Worm (Caenorhabditis elegans) whole organism, mixed stage, embryonic: ENCODE measurements around the gene hpo-19.

Experiments
- M03D4.4 ChIP-seq: sonication (generic microtip); optimal IDR thresholded peaks from 2 replicates; lab custom pipeline; 2017; ENCODE audit warnings: mild to moderate bottlenecking, missing genetic modification characterization, missing compliant biosample characterization
- bed-3 ChIP-seq: fragments of 200-800 bp; sonication (Bioruptor generic); optimal IDR thresholded peaks from 3 replicates; lab custom pipeline; 2018; ENCODE audit warnings: mild to moderate bottlenecking, missing genetic modification characterization, moderate library complexity, missing compliant biosample characterization
- blmp-1 ChIP-seq: fragments of 150-350 bp; optimal IDR thresholded peaks from 2 replicates; lab custom pipeline; 2014; ENCODE audit warnings: missing biosample characterization, missing genetic modification characterization
- ceh-39 ChIP-seq: fragments of 150-350 bp; optimal IDR thresholded peaks from 2 replicates; lab custom pipeline; 2014; ENCODE audit warnings: missing biosample characterization, missing genetic modification characterization
- ceh-43 ChIP-seq: fragments of 200-800 bp; sonication (Bioruptor generic); optimal IDR thresholded peaks from 2 replicates; lab custom pipeline; 2018; ENCODE audit warnings: mild to moderate bottlenecking, missing genetic modification characterization, moderate library complexity, missing compliant biosample characterization
- ceh-83 ChIP-seq: fragments of 200-800 bp; sonication (Bioruptor generic); optimal IDR thresholded peaks from 2 replicates; lab custom pipeline; 2018; ENCODE audit warnings: mild to moderate bottlenecking, missing genetic modification characterization, missing compliant biosample characterization
- ces-1 ChIP-seq: fragments of 150-350 bp; optimal IDR thresholded peaks from 2 replicates; lab custom pipeline; 2014; ENCODE audit warnings: missing biosample characterization, missing genetic modification reagents, missing genetic modification characterization
- cnd-1 ChIP-seq: fragments of 200-800 bp; sonication (Bioruptor generic); optimal IDR thresholded peaks from 2 replicates; lab custom pipeline; 2018; ENCODE audit warnings: mild to moderate bottlenecking, missing genetic modification characterization, missing compliant biosample characterization
- drap-1 ChIP-seq: fragments of 200-800 bp; sonication (Bioruptor generic); optimal IDR thresholded peaks from 3 replicates; lab custom pipeline; 2018; ENCODE audit warnings: mild to moderate bottlenecking, missing genetic modification characterization, missing compliant biosample characterization
- elt-1 ChIP-seq: sonication (generic microtip); optimal IDR thresholded peaks from 2 replicates; lab custom pipeline; 2017; ENCODE audit warnings: missing genetic modification characterization, mild to moderate bottlenecking, missing compliant biosample characterization, antibody characterized with exemption, moderate library complexity, borderline replicate concordance; ENCODE audit not compliant: insufficient read depth
- elt-3 ChIP-seq: fragments of 150-350 bp; optimal IDR thresholded peaks from 2 replicates; lab custom pipeline; 2014; ENCODE audit warnings: missing biosample characterization, missing genetic modification characterization
- flh-1 ChIP-seq: fragments of 200-800 bp; sonication (Bioruptor generic); optimal IDR thresholded peaks from 2 replicates; lab custom pipeline; 2018; ENCODE audit warnings: mild to moderate bottlenecking, missing genetic modification characterization, moderate library complexity, missing compliant biosample characterization
- ham-2 ChIP-seq: fragments of 200-800 bp; sonication (Bioruptor generic); optimal IDR thresholded peaks from 2 replicates; lab custom pipeline; 2018; ENCODE audit warnings: mild to moderate bottlenecking, missing genetic modification characterization, missing compliant biosample characterization
- hlh-1 ChIP-seq: fragments of 150-350 bp; optimal IDR thresholded peaks from 2 replicates; lab custom pipeline; 2014; ENCODE audit warnings: missing biosample characterization, missing genetic modification reagents, missing genetic modification characterization
- lin-13 ChIP-seq: fragments of 150-350 bp; optimal IDR thresholded peaks from 2 replicates; lab custom pipeline; 2014; ENCODE audit warnings: missing biosample characterization, missing genetic modification characterization
- lin-32 ChIP-seq: fragments of 200-800 bp; sonication (Bioruptor generic); optimal IDR thresholded peaks from 2 replicates; lab custom pipeline; 2018; ENCODE audit warnings: mild to moderate bottlenecking, missing genetic modification characterization, missing compliant biosample characterization
- lsy-2 ChIP-seq: fragments of 150-350 bp; optimal IDR thresholded peaks from 2 replicates; lab custom pipeline; 2014; ENCODE audit warnings: missing biosample characterization, missing genetic modification characterization
- mab-5 ChIP-seq: fragments of 150-350 bp; optimal IDR thresholded peaks from 2 replicates; lab custom pipeline; 2014; ENCODE audit warnings: missing biosample characterization, missing genetic modification characterization
- mep-1 ChIP-seq: fragments of 150-350 bp; optimal IDR thresholded peaks from 2 replicates; lab custom pipeline; 2017; ENCODE audit warnings: missing biosample characterization, missing genetic modification reagents, missing genetic modification characterization, inconsistent platforms
- mls-2 ChIP-seq: sonication (generic microtip); optimal IDR thresholded peaks from 2 replicates; lab custom pipeline; 2016; ENCODE audit warnings: mild to moderate bottlenecking, missing genetic modification characterization, moderate library complexity, missing compliant biosample characterization
- nhr-12 ChIP-seq: fragments of 150-350 bp; optimal IDR thresholded peaks from 2 replicates; lab custom pipeline; 2014; ENCODE audit warnings: missing biosample characterization, missing genetic modification characterization
- nhr-2 ChIP-seq: fragments of 150-350 bp; optimal IDR thresholded peaks from 2 replicates; lab custom pipeline; 2014; ENCODE audit warnings: missing biosample characterization, missing genetic modification characterization
- nhr-237 ChIP-seq: fragments of 150-350 bp; optimal IDR thresholded peaks from 2 replicates; lab custom pipeline; 2014; ENCODE audit warnings: missing biosample characterization, missing genetic modification characterization
- nhr-28 ChIP-seq: fragments of 150-350 bp; optimal IDR thresholded peaks from 2 replicates; lab custom pipeline; 2014; ENCODE audit warnings: missing biosample characterization, missing genetic modification characterization
- nhr-76 ChIP-seq: sonication (generic microtip); optimal IDR thresholded peaks from 2 replicates; lab custom pipeline; 2017; ENCODE audit warnings: missing biosample characterization, missing genetic modification characterization
- pha-4 ChIP-seq: fragments of 150-350 bp; optimal IDR thresholded peaks from 2 replicates; lab custom pipeline; 2018; ENCODE audit warnings: missing biosample characterization, missing genetic modification reagents, missing genetic modification characterization
- sem-2 ChIP-seq: fragments of 200-800 bp; sonication (Bioruptor generic); optimal IDR thresholded peaks from 2 replicates; lab custom pipeline; 2018; ENCODE audit warnings: mild to moderate bottlenecking, missing genetic modification characterization, missing compliant biosample characterization
- snpc-4 ChIP-seq: fragments of 150-350 bp; optimal IDR thresholded peaks from 2 replicates; lab custom pipeline; 2014; ENCODE audit warnings: missing biosample characterization, missing genetic modification characterization
- sptf-1 ChIP-seq: sonication (generic microtip); optimal IDR thresholded peaks from 2 replicates; lab custom pipeline; 2017; ENCODE audit warnings: mild to moderate bottlenecking, missing genetic modification characterization, moderate library complexity, missing compliant biosample characterization
- tbx-8 ChIP-seq: fragments of 200-800 bp; sonication (Bioruptor generic); optimal IDR thresholded peaks from 2 replicates; lab custom pipeline; 2018; ENCODE audit warnings: mild to moderate bottlenecking, missing genetic modification characterization, moderate library complexity, missing compliant biosample characterization
- unc-120 ChIP-seq: sonication (generic microtip); optimal IDR thresholded peaks from 2 replicates; lab custom pipeline; 2017; ENCODE audit warnings: missing genetic modification characterization, missing compliant biosample characterization; ENCODE audit not compliant: poor library complexity, severe bottlenecking
- unc-39 ChIP-seq: fragments of 150-350 bp; optimal IDR thresholded peaks from 2 replicates; lab custom pipeline; 2014; ENCODE audit warnings: missing biosample characterization, missing genetic modification characterization
- unc-62 ChIP-seq: fragments of 150-350 bp; optimal IDR thresholded peaks from 2 replicates; lab custom pipeline; 2014; ENCODE audit warnings: missing biosample characterization, missing genetic modification reagents, missing genetic modification characterization
- zip-8 ChIP-seq: fragments of 150-350 bp; optimal IDR thresholded peaks from 2 replicates; lab custom pipeline; 2014; ENCODE audit warnings: missing biosample characterization, missing genetic modification characterization
- ztf-11 ChIP-seq: fragments of 150-350 bp; optimal IDR thresholded peaks from 2 replicates; lab custom pipeline; 2014; ENCODE audit warnings: missing biosample characterization, missing genetic modification characterization

The hpo-19 gene

DNA sequence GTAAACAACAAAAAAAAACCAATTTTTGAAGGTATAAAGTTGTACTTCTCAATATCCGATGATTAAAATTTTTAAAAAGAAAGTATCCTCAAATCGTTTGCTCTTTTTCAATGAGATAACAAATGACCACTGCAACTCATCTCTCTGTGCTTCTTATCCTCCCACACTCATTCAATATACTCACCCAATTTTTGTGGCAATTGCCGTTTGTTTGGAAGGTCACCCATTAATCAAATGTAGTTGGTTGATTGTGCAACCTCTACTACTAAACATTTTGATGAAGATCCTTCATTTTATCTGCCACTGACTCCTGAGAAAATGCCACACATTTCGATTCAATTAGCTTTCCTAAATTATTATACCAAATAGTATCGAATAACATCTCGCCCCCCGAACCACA, 31.2 kb downstream of the hpo-19 start:
- TF ChIP-seq unc-39 (tag; lab: Kevin White, UChicago) (no peak), lin-32 (GFP tag; lab: Kevin White, UChicago) (no peak), unc-62 (GFP tag; lab: Kevin White, UChicago) (no peak), ceh-39 (no peak), lsy-2 (no peak), hlh-1 (tag; lab: Kevin White, UChicago) (no peak), nhr-76 (no peak), nhr-12 (tag; lab: Kevin White, UChicago) (no peak), flh-1 (no peak), bed-3 (GFP tag; lab: Kevin White, UChicago) (no peak), ceh-43 (no peak), blmp-1 (tag; lab: Kevin White, UChicago) (no peak), unc-120 (no peak), nhr-237 (tag; lab: Kevin White, UChicago) (no peak)
- TF ChIP-seq, all 35 proteins: peak for 0

DNA sequence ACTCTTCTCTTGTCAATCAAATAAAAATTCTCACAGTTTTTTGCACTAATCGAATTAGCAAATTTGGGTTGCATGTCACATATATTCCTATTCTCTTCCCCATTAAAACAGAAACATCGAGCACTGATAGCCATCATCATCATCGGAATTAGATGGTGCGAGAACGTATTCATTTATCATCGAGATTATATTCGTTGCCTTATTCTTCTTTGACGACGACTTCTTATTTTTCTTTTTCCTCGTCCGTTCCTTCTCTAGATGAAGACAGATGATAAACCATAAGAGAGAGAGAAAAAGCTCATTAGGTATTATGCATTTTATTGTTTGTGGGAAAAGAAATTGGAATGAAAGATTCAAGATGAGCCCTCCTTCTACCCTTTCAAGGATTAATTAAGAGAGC, 34.8 kb downstream of the hpo-19 start:
- TF ChIP-seq elt-1 (tag; lab: Kevin White, UChicago) (peak; percentile 55), pha-4 (tag; lab: Kevin White, UChicago) (no peak), ces-1 (peak; percentile 18)

DNA sequence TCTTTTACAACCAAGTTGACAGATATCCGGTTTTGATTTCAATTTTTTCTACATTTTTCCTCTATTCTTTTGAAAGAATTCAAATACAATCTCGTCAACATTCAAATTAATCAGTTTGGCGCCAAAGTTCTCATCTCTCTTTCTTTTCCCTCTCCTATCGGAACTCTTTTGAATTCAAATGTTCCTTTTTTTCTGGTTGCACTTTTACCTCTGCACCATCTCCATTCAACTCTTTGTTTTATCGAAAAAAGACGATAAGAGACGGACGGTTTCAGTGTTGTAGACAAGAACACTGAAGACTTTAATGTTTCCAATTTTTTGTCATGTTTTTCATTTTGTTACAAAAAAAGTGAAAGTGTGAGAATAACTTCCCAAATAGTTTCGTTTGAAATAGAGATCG, 39.6 kb downstream of the hpo-19 start:
- TF ChIP-seq nhr-2 (no peak), sptf-1 (tag; lab: Kevin White, UChicago) (no peak), unc-39 (tag; lab: Kevin White, UChicago) (no peak), unc-62 (GFP tag; lab: Kevin White, UChicago) (no peak), ztf-11 (tag; lab: Kevin White, UChicago) (no peak), zip-8 (tag; lab: Kevin White, UChicago) (no peak), blmp-1 (tag; lab: Kevin White, UChicago) (no peak), pha-4 (tag; lab: Kevin White, UChicago) (no peak), bed-3 (GFP tag; lab: Kevin White, UChicago) (no peak), snpc-4 (no peak), mls-2 (tag; lab: Kevin White, UChicago) (no peak), cnd-1 (tag; lab: Kevin White, UChicago) (no peak), nhr-12 (tag; lab: Kevin White, UChicago) (no peak), mab-5 (tag; lab: Kevin White, UChicago) (no peak), hlh-1 (tag; lab: Kevin White, UChicago) (no peak), lin-13 (tag; lab: Kevin White, UChicago) (no peak), drap-1 (GFP tag; lab: Kevin White, UChicago) (no peak)

DNA sequence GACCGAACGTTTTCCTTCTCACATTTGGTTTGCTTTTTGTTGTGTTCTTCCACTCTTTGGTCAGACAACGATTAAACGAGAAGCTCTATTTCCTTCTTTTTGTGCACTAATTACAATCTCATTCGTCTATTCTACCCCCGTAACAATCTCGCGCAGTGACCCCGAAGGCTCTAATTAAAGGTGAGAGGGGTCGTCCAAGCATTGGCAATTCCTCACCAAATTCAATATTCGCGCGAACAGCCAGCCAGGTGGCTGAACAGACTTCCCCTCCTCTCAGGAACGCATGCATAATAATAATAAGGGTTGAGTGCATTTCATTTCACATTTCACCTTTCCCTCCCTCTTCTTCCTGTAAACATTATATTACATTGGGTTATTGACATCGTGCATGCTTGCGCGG, 48.7 kb downstream of the hpo-19 start:
- TF ChIP-seq ztf-11 (tag; lab: Kevin White, UChicago): no peak
- no peak for TF ChIP-seq unc-39 (tag; lab: Kevin White, UChicago)
- no peak for TF ChIP-seq lin-13 (tag; lab: Kevin White, UChicago)
- TF ChIP-seq tbx-8 (GFP tag; lab: Kevin White, UChicago): no peak
- no peak for TF ChIP-seq ceh-39
- TF ChIP-seq elt-3 (tag; lab: Kevin White, UChicago): no peak
- no peak for TF ChIP-seq nhr-76
- TF ChIP-seq nhr-2: peak; percentile 47
- no peak for TF ChIP-seq snpc-4
- TF ChIP-seq unc-62 (GFP tag; lab: Kevin White, UChicago): no peak
- TF ChIP-seq lsy-2: no peak
- TF ChIP-seq cnd-1 (tag; lab: Kevin White, UChicago): no peak
- TF ChIP-seq lin-32 (GFP tag; lab: Kevin White, UChicago): peak; percentile 22
- TF ChIP-seq sptf-1 (tag; lab: Kevin White, UChicago): peak; percentile 74
- TF ChIP-seq unc-120: no peak
- TF ChIP-seq mls-2 (tag; lab: Kevin White, UChicago): peak; percentile 71
- no peak for TF ChIP-seq mep-1 (tag; lab: Kevin White, UChicago)
- no peak for TF ChIP-seq bed-3 (GFP tag; lab: Kevin White, UChicago)
- no peak for TF ChIP-seq ham-2
- TF ChIP-seq blmp-1 (tag; lab: Kevin White, UChicago): no peak
- TF ChIP-seq nhr-12 (tag; lab: Kevin White, UChicago): no peak
- TF ChIP-seq sem-2 (GFP tag; lab: Kevin White, UChicago): peak; percentile 23
- peak; percentile 10 for TF ChIP-seq pha-4 (tag; lab: Kevin White, UChicago)
- TF ChIP-seq hlh-1 (tag; lab: Kevin White, UChicago): no peak
- no peak for TF ChIP-seq flh-1
- no peak for TF ChIP-seq ces-1
- peak; percentile 68 for TF ChIP-seq ceh-43
- TF ChIP-seq nhr-28 (tag; lab: Kevin White, UChicago): no peak
- TF ChIP-seq nhr-237 (tag; lab: Kevin White, UChicago): no peak
- TF ChIP-seq elt-1 (tag; lab: Kevin White, UChicago): no peak
- TF ChIP-seq zip-8 (tag; lab: Kevin White, UChicago): no peak
- no peak for TF ChIP-seq M03D4.4 (tag; lab: Kevin White, UChicago)
- TF ChIP-seq mab-5 (tag; lab: Kevin White, UChicago): no peak
- TF ChIP-seq ceh-83 (GFP tag; lab: Kevin White, UChicago): peak; percentile 20
- TF ChIP-seq drap-1 (GFP tag; lab: Kevin White, UChicago): no peak
